Worm (Caenorhabditis elegans): ENCODE results near the gene K01D12.7.

- no peak for TF ChIP-seq ets-7 (tag; optimal IDR thresholded peaks at IDR 0.05)
- no peak for TF ChIP-seq flt-1 (GFP tag; IDR thresholded peaks at IDR 0.05)
- no peak for TF ChIP-seq ama-1 (optimal IDR thresholded peaks at IDR 0.05)
- TF ChIP-seq aly-1 (tag; optimal IDR thresholded peaks at IDR 0.05) = no peak
- TF ChIP-seq B0310.2 (tag; optimal IDR thresholded peaks at IDR 0.05) = no peak
- TF ChIP-seq F13C5.2 (tag; optimal IDR thresholded peaks at IDR 0.05) = no peak
- no peak for TF ChIP-seq tbx-37 (GFP tag; conservative IDR thresholded peaks at IDR 0.05)
Measured at ce11 chrV:12408996-12409395, 7.7 kb upstream of the K01D12.7 start.
